Worm (Caenorhabditis elegans): ENCODE results near the gene deg-3.

Gene deg-3

DNA sequence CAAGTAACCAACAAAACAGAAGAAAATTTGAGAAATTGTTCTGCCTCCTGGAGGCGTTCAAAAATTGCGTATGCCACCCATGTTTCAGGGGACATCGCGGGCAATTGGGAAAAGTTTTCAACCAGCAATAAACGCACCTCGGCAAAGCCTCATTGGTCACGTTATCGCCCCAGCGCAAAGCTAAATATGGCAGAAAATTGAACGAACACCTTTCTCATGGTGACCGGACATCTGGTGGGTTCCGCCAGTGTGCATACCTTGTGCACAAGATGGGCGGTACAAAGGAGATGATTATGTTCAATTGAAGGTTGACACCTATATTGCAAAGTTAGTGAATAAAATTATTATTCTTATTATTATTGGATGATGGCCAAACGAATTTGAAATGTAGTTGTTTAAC is 23.9 kb downstream of the deg-3 start:
- TF ChIP-seq lsl-1 (GFP tag; optimal IDR thresholded peaks at IDR 0.05) = peak; percentile 14
- peak; percentile 62 for TF ChIP-seq D2030.7 (GFP tag; IDR thresholded peaks at IDR 0.05)
- TF ChIP-seq lin-26 (GFP tag; IDR thresholded peaks at IDR 0.05) = 0 out of 2 replicates have a peak, but pooled peaks have one; percentile 32
- TF ChIP-seq snpc-4 (GFP tag; optimal IDR thresholded peaks at IDR 0.05) = peak; percentile 85
- peak in 3 of 4 experiments; percentile 86 to 92 (median 91) for TF ChIP-seq snpc-4 (tag; optimal IDR thresholded peaks at IDR 0.05)
- peak; percentile 52; the same call in 1 of the 2 replicates for TF ChIP-seq pbrm-1 (GFP tag; IDR thresholded peaks at IDR 0.05)
- peak; percentile 60 for TF ChIP-seq tbp1 (GFP tag; optimal IDR thresholded peaks at IDR 0.05)
- TF ChIP-seq dox-1 (GFP tag; IDR thresholded peaks at IDR 0.05) = peak; percentile 73; the same call in 1 of the 2 replicates
- TF ChIP-seq nfyb-1 (GFP tag; IDR thresholded peaks at IDR 0.05) = peak; percentile 47; the same call in 1 of the 2 replicates
- TF ChIP-seq madf-6 (GFP tag; IDR thresholded peaks at IDR 0.05) = peak; percentile 40; the same call in 1 of the 2 replicates
- peak; percentile 15 for TF ChIP-seq snpc-1.3 (tag; optimal IDR thresholded peaks at IDR 0.05; ENCODE audit: insufficient read depth)
- TF ChIP-seq F33H1.4 (GFP tag; IDR thresholded peaks at IDR 0.05) = 0 out of 2 replicates have a peak, but pooled peaks have one; percentile 30
- peak; percentile 48 for TF ChIP-seq him-1 (tag; optimal IDR thresholded peaks at IDR 0.05)
- peak; percentile 73 for TF ChIP-seq hmg-1.2 (GFP tag; IDR thresholded peaks at IDR 0.05)
- TF ChIP-seq snpc-3.4 (tag; optimal IDR thresholded peaks at IDR 0.05) = peak; percentile 61
- peak; percentile 88 for TF ChIP-seq snpc-1.1 (tag; optimal IDR thresholded peaks at IDR 0.05; ENCODE audit: insufficient read depth)

DNA sequence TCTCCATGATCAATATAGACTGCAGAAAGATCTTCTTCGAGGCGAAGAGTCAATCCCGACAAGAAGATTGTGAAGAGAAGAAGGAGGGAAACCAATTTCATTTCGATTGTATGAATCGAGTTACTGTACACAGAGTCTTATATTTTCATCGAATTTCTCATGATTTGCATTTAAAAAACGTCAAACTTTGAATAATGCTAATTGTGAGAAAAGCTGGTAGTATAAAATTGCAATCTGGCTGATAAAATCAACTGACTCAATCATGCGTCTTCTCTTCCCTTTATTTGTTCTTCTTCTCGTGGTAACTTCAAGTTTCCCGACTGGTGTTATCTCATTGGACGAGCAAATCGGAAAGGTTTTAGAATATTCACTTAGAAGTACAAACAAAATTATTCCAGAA is 24.6 kb downstream of the deg-3 start, which contains the start of the genes K03B8.11 and K03B8.14:
K03B8.11 (minus strand) TSS at position 101 of the 400 bp plus-strand sequence.
K03B8.14 (plus strand) TSS at position 110 of the 400 bp plus-strand sequence.
- TF ChIP-seq ceh-40 (GFP tag; IDR thresholded peaks at IDR 0.05) = no peak
- no peak for TF ChIP-seq Y67H2A.10 (GFP tag; conservative IDR thresholded peaks at IDR 0.05)
- no peak for TF ChIP-seq rec-8 (tag; optimal IDR thresholded peaks at IDR 0.05)
- TF ChIP-seq lin-35 (GFP tag; optimal IDR thresholded peaks at IDR 0.05) = no peak
- TF ChIP-seq tlf-1 (GFP tag; optimal IDR thresholded peaks at IDR 0.05) = no peak
- TF ChIP-seq hsf-1 (GFP tag; IDR thresholded peaks at IDR 0.05) = no peak
- no peak for TF ChIP-seq hlh-12 (tag; optimal IDR thresholded peaks at IDR 0.05)

DNA sequence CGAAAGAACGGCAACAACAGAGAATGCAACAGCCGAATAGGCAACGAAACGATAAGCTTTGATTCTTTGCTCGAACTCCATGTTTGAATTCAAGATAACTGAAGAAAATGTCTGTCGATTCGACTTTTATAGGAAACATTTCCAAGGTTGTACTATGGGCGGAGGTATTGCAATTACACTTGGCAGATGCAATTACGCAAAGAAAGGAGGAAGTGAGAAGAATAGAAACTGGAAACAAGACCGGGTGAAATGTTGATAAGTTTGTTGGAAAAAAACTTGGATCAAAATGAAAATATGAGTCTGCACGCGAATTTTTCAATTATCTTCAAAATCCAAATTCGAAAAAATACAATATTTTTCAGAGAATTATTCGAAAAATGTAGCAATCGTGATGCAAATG is 25.2 kb downstream of the deg-3 start, which contains the start of gene col-155:
col-155 (minus strand) TSS at position 101 of the 400 bp plus-strand sequence.
- TF ChIP-seq fkh-3 (tag; optimal IDR thresholded peaks at IDR 0.05) = no peak

DNA sequence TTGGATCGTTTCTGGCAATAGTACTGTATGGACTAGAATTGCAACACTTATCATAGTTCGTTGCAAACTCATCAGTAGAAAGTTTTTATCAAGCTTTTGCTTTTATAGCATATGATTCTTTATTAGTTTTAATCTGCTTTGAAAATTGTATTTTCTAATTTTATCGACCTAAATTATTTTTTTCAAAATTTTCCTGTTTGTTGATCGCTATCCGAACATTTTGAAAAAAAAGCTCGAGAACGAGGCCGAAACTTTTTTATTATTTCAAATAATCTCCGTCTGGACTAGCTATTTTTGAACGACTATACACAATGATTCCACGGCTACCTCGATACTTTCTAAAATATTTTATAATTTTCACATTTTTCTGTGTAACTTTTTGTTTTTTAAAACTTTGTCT is 28.5 kb downstream of the deg-3 start, which contains the start of gene F55C10.4:
F55C10.4 (plus strand) TSS at position 301 of the 400 bp plus-strand sequence.
- TF ChIP-seq hrde-1 (tag; optimal IDR thresholded peaks at IDR 0.05; ENCODE audit: borderline replicate concordance) = no peak
- no peak for TF ChIP-seq nhr-27 (tag; optimal IDR thresholded peaks at IDR 0.05)
- no peak for TF ChIP-seq lin-40 (tag; optimal IDR thresholded peaks at IDR 0.05)
- no peak for TF ChIP-seq attf-3 (GFP tag; conservative IDR thresholded peaks at IDR 0.05)
- no peak for TF ChIP-seq dpl-1 (GFP tag; optimal IDR thresholded peaks at IDR 0.05)
- TF ChIP-seq mel-28 (tag; optimal IDR thresholded peaks at IDR 0.05; ENCODE audit: borderline replicate concordance) = no peak
- TF ChIP-seq ztf-22 (GFP tag; optimal IDR thresholded peaks at IDR 0.05) = no peak
- TF ChIP-seq fkh-3 (tag; optimal IDR thresholded peaks at IDR 0.05) = no peak
- TF ChIP-seq hsf-1 (GFP tag; IDR thresholded peaks at IDR 0.05) = no peak
- no peak for TF ChIP-seq T07F8.4 (tag; optimal IDR thresholded peaks at IDR 0.05)
- TF ChIP-seq B0261.1 (tag; optimal IDR thresholded peaks at IDR 0.05) = no peak
- no peak for TF ChIP-seq mcd-1 (GFP tag; IDR thresholded peaks at IDR 0.05)
- no peak for TF ChIP-seq Y53F4B.3 (GFP tag; IDR thresholded peaks at IDR 0.05)
- TF ChIP-seq Y53G8AR.9 (GFP tag; conservative IDR thresholded peaks at IDR 0.05) = no peak
- TF ChIP-seq F23B12.7 (tag; optimal IDR thresholded peaks at IDR 0.05; ENCODE audit: insufficient read depth) = no peak
- TF ChIP-seq chd-7 (tag; optimal IDR thresholded peaks at IDR 0.05) = no peak
- TF ChIP-seq hlh-12 (tag; optimal IDR thresholded peaks at IDR 0.05) = no peak
- no peak for TF ChIP-seq lin-35 (GFP tag; optimal IDR thresholded peaks at IDR 0.05)
- TF ChIP-seq F57A8.1 (GFP tag; optimal IDR thresholded peaks at IDR 0.05) = no peak
